Worm (Caenorhabditis elegans): ENCODE data around the gene gpa-18.

DNA sequence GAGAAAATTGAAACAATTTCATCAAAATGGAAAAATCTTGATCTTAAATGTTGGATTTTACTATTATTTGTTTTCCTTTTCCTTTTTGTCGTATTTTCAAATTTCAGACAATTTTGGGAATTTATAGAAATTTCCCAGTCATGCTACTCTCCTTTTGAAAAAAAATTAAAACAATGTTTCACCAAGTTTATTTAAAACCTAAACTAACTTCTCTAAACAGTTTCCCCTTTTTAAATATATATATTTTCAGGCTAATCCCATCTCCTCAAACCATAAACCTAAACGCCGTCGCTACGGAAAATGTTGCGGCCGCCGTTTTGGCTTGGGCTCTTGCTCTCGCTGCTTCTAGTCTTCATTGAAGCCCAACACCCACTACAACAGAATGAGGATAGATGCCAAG, 22.4 kb downstream of the gpa-18 start, which contains the start of gene lam-1:
- TF ChIP-seq rcor-1 (GFP tag; IDR thresholded peaks at IDR 0.05) (no peak), lsl-1 (GFP tag; optimal IDR thresholded peaks at IDR 0.05) (no peak), Y95B8A.8 (GFP tag; IDR thresholded peaks at IDR 0.05) (no peak)

Measured in whole organism, young adult.